Worm (Caenorhabditis elegans) whole organism, young adult: ENCODE results near the gene C01G10.17.

Experiments used
- D2030.7 ChIP-seq: fragments of 200-800 bp; sonication (Bioruptor generic); IDR thresholded peaks from 2 replicates; pipeline ENCODE4 v1.3.6; 2022; ENCODE audit warnings: missing genetic modification reagents, missing genetic modification characterization, missing compliant biosample characterization
- F23B12.7 ChIP-seq: sonication (generic microtip); optimal IDR thresholded peaks from 2 replicates; lab custom pipeline; 2017; ENCODE audit warnings: missing genetic modification characterization, mild to moderate bottlenecking, missing compliant biosample characterization, antibody characterized with exemption, moderate library complexity; ENCODE audit not compliant: insufficient read depth
- F37B4.10 ChIP-seq: fragments of 200-800 bp; sonication (Bioruptor generic); IDR thresholded peaks from 2 replicates; pipeline ENCODE4 v1.3.6; 2022; ENCODE audit warnings: missing genetic modification characterization, missing compliant biosample characterization
- F49E8.2 ChIP-seq: sonication (generic microtip); optimal IDR thresholded peaks from 3 replicates; lab custom pipeline; 2017; ENCODE audit warnings: missing genetic modification characterization, mild to moderate bottlenecking, missing compliant biosample characterization, antibody characterized with exemption, moderate library complexity; ENCODE audit not compliant: insufficient read depth
- F57A8.1 ChIP-seq: fragments of 200-800 bp; sonication (Bioruptor generic); optimal IDR thresholded peaks from 2 replicates; lab custom pipeline; 2018; ENCODE audit warnings: mild to moderate bottlenecking, missing genetic modification characterization, moderate library complexity, missing compliant biosample characterization
- T07F8.4 ChIP-seq: sonication (generic microtip); optimal IDR thresholded peaks from 2 replicates; lab custom pipeline; 2016; ENCODE audit warnings: mild to moderate bottlenecking, missing genetic modification characterization, moderate library complexity, missing compliant biosample characterization
- Y67H2A.10 ChIP-seq: fragments of 200-800 bp; sonication (Bioruptor generic); conservative IDR thresholded peaks from 2 replicates; pipeline ENCODE4 v1.3.6; 2022; ENCODE audit warnings: missing genetic modification reagents, missing genetic modification characterization, missing compliant biosample characterization
- Y95B8A.8 ChIP-seq: fragments of 200-800 bp; sonication (Bioruptor generic); IDR thresholded peaks from 2 replicates; pipeline ENCODE4 v1.3.6; 2022; ENCODE audit warnings: missing genetic modification reagents, missing genetic modification characterization, missing compliant biosample characterization
- ZK185.1 ChIP-seq: sonication (generic microtip); optimal IDR thresholded peaks from 2 replicates; lab custom pipeline; 2016; ENCODE audit warnings: mild to moderate bottlenecking, missing genetic modification characterization, missing compliant biosample characterization; ENCODE audit not compliant: poor library complexity, severe bottlenecking
- aptf-3 ChIP-seq: fragments of 200-800 bp; sonication (Bioruptor generic); IDR thresholded peaks from 2 replicates; pipeline ENCODE4 v1.3.6; 2022; ENCODE audit warnings: missing genetic modification characterization, missing compliant biosample characterization
- atf-7 ChIP-seq: sonication (generic microtip); optimal IDR thresholded peaks from 2 replicates; lab custom pipeline; 2017; ENCODE audit warnings: mild to moderate bottlenecking, missing genetic modification characterization, missing compliant biosample characterization
- attf-3 ChIP-seq: fragments of 200-800 bp; sonication (Bioruptor generic); conservative IDR thresholded peaks from 2 replicates; pipeline ENCODE4 v1.3.6; 2022; ENCODE audit warnings: missing genetic modification reagents, missing genetic modification characterization, missing compliant biosample characterization
- attf-5 ChIP-seq: fragments of 200-800 bp; sonication (Bioruptor generic); optimal IDR thresholded peaks from 2 replicates; lab custom pipeline; 2018; ENCODE audit warnings: mild to moderate bottlenecking, missing genetic modification characterization, missing compliant biosample characterization
- ceh-27 ChIP-seq: fragments of 200-800 bp; sonication (Bioruptor generic); optimal IDR thresholded peaks from 2 replicates; lab custom pipeline; 2018; ENCODE audit warnings: mild to moderate bottlenecking, missing genetic modification characterization, moderate library complexity, missing compliant biosample characterization
- die-1 ChIP-seq: sonication (generic microtip); optimal IDR thresholded peaks from 2 replicates; lab custom pipeline; 2016; ENCODE audit warnings: missing genotype, mild to moderate bottlenecking, missing genetic modification characterization, missing compliant biosample characterization
- dox-1 ChIP-seq: fragments of 200-800 bp; sonication (Bioruptor generic); IDR thresholded peaks from 2 replicates; pipeline ENCODE4 v1.3.6; 2022; ENCODE audit warnings: missing genetic modification reagents, missing genetic modification characterization, missing compliant biosample characterization
- dpl-1 ChIP-seq: fragments of 150-350 bp; optimal IDR thresholded peaks from 2 replicates; lab custom pipeline; 2014; ENCODE audit warnings: missing biosample characterization, missing genetic modification reagents, missing genetic modification characterization
- hmg-1.2 ChIP-seq: fragments of 200-800 bp; sonication (Bioruptor generic); IDR thresholded peaks from 2 replicates; pipeline ENCODE4 v1.3.6; 2022; ENCODE audit warnings: missing genetic modification reagents, missing genetic modification characterization, missing compliant biosample characterization
- lin-35 ChIP-seq, 3 experiments: fragments of 150-350 bp in 2 of 3; sonication (generic microtip) in 1 of 3; optimal IDR thresholded peaks; 2 replicates each; lab custom pipeline; 2014 to 2018; ENCODE audit warnings: missing biosample characterization in 3 of 3, missing genetic modification characterization in 3 of 3, missing genetic modification reagents in 3 of 3
- lsl-1 ChIP-seq: fragments of 200-800 bp; sonication (Bioruptor generic); optimal IDR thresholded peaks from 2 replicates; lab custom pipeline; 2018; ENCODE audit warnings: mild to moderate bottlenecking, missing genetic modification characterization, moderate library complexity, missing compliant biosample characterization
- madf-8 ChIP-seq: fragments of 200-800 bp; sonication (Bioruptor generic); conservative IDR thresholded peaks from 2 replicates; pipeline ENCODE4 v1.3.6; 2022; ENCODE audit warnings: missing genetic modification reagents, missing genetic modification characterization, missing compliant biosample characterization
- mcd-1 ChIP-seq: fragments of 200-800 bp; sonication (Bioruptor generic); IDR thresholded peaks from 2 replicates; pipeline ENCODE4 v1.3.6; 2022; ENCODE audit warnings: missing genetic modification reagents, missing genetic modification characterization, missing compliant biosample characterization
- mel-28 ChIP-seq: sonication (generic microtip); optimal IDR thresholded peaks from 2 replicates; lab custom pipeline; 2016; ENCODE audit warnings: borderline replicate concordance, mild to moderate bottlenecking, missing genetic modification characterization, missing compliant biosample characterization
- mes-4 ChIP-seq: sonication (generic microtip); optimal IDR thresholded peaks from 2 replicates; lab custom pipeline; 2016; ENCODE audit warnings: missing genotype, missing genetic modification characterization, missing compliant biosample characterization
- nfya-1 ChIP-seq: sonication (generic microtip); optimal IDR thresholded peaks from 2 replicates; lab custom pipeline; 2017; ENCODE audit warnings: antibody characterized with exemption, missing compliant biosample characterization, missing genetic modification characterization, borderline replicate concordance; ENCODE audit not compliant: insufficient read depth
- nfyb-1 ChIP-seq: fragments of 200-800 bp; sonication (Bioruptor generic); IDR thresholded peaks from 2 replicates; pipeline ENCODE4 v1.3.6; 2022; ENCODE audit warnings: missing genetic modification reagents, missing genetic modification characterization, missing compliant biosample characterization
- nhr-80 ChIP-seq: sonication (generic microtip); optimal IDR thresholded peaks from 2 replicates; lab custom pipeline; 2016; ENCODE audit warnings: missing genetic modification characterization, missing compliant biosample characterization
- snpc-3.4 ChIP-seq: sonication (generic microtip); optimal IDR thresholded peaks from 2 replicates; lab custom pipeline; 2017; ENCODE audit warnings: missing genetic modification characterization, mild to moderate bottlenecking, missing compliant biosample characterization, antibody characterized with exemption, moderate library complexity, missing genotype, missing genetic modification reagents
- snpc-4 ChIP-seq, 5 experiments: fragments of 150-350 bp in 1 of 5; sonication (generic microtip) in 4 of 5; optimal IDR thresholded peaks; 2 replicates each; lab custom pipeline; 2014 to 2018; ENCODE audit warnings: missing genetic modification characterization in 5 of 5, missing biosample characterization in 3 of 5, antibody characterized with exemption in 2 of 5, mild to moderate bottlenecking in 2 of 5, missing compliant biosample characterization in 2 of 5, missing genotype in 2 of 5, moderate library complexity in 2 of 5, missing genetic modification reagents in 1 of 5
- tbp1 ChIP-seq: fragments of 200-800 bp; sonication (Bioruptor generic); optimal IDR thresholded peaks from 2 replicates; lab custom pipeline; 2018; ENCODE audit warnings: mild to moderate bottlenecking, missing genetic modification characterization, missing compliant biosample characterization
- tbx-9 ChIP-seq: sonication (generic microtip); optimal IDR thresholded peaks from 2 replicates; lab custom pipeline; 2016; ENCODE audit warnings: borderline replicate concordance, missing genetic modification characterization, inconsistent platforms, missing compliant biosample characterization
- tlf-1 ChIP-seq: fragments of 200-800 bp; sonication (Bioruptor generic); optimal IDR thresholded peaks from 2 replicates; lab custom pipeline; 2018; ENCODE audit warnings: mild to moderate bottlenecking, missing genetic modification characterization, missing compliant biosample characterization
- unc-62 ChIP-seq: fragments of 150-350 bp; optimal IDR thresholded peaks from 2 replicates; lab custom pipeline; 2014; ENCODE audit warnings: missing biosample characterization, missing genetic modification reagents, missing genetic modification characterization

The C01G10.17 gene

DNA sequence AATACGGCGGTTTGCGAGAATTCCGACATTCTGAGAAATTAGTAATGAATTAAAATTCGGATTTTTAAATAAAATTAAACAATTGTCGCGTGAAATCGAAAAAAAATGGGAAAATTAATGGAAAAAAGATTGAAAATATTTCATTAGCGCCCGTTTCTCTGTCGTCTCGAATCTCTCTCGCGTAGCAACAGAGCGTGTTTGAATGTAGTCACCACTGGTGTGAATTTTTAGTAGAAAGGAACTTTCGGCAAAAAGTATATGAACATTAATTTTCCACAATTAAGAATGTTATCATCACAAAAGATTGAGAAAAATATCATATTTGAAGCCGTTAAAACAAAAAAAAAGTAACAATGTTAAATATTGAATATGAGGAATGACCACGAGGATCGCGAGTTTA is 46.2 kb downstream of the C01G10.17 start, which contains the start of gene aipl-1 (continued):
- TF ChIP-seq madf-8 (GFP tag; lab: Robert Waterston, UW) (no peak), attf-5 (GFP tag; lab: Kevin White, UChicago) (peak; percentile 73), atf-7 (tag; lab: Kevin White, UChicago) (no peak), aptf-3 (GFP tag; lab: Robert Waterston, UW) (no peak), ceh-27 (GFP tag; lab: Kevin White, UChicago) (peak; percentile 52), F23B12.7 (tag; lab: Kevin White, UChicago) (peak; percentile 76), nfyb-1 (GFP tag; lab: Robert Waterston, UW) (no peak), mes-4 (tag; lab: Kevin White, UChicago) (no peak), dox-1 (GFP tag; lab: Robert Waterston, UW) (peak; percentile 73), F37B4.10 (no peak), dpl-1 (GFP tag; lab: Kevin White, UChicago) (peak; percentile 7), tbp1 (GFP tag; lab: Kevin White, UChicago) (peak; percentile 34), D2030.7 (GFP tag; lab: Robert Waterston, UW) (peak; percentile 79), hmg-1.2 (GFP tag; lab: Robert Waterston, UW) (peak; percentile 98), Y95B8A.8 (GFP tag; lab: Robert Waterston, UW) (0 out of 2 replicates have a peak, but pooled peaks have one; percentile 31), tlf-1 (GFP tag; lab: Kevin White, UChicago) (no peak), snpc-3.4 (tag; lab: Kevin White, UChicago) (peak; percentile 25), mcd-1 (GFP tag; lab: Robert Waterston, UW) (peak; percentile 90), F57A8.1 (no peak), tbx-9 (no peak), lin-35 (GFP tag; optimal IDR thresholded peaks at IDR 0.05; lab: Kevin White, UChicago) (peak in 1 of 3 experiments; percentile 53), lsl-1 (GFP tag; lab: Kevin White, UChicago) (peak; percentile 48), ZK185.1 (peak; percentile 6), nfya-1 (tag; lab: Kevin White, UChicago) (no peak), mel-28 (tag; lab: Kevin White, UChicago) (no peak), snpc-4 (GFP tag; optimal IDR thresholded peaks at IDR 0.05; lab: Kevin White, UChicago) (no peak), snpc-4 (tag; optimal IDR thresholded peaks at IDR 0.05; lab: Kevin White, UChicago) (peak in 3 of 4 experiments; percentile 5 to 66 (median 53)), F49E8.2 (tag; lab: Kevin White, UChicago) (peak; percentile 77), Y67H2A.10 (GFP tag; lab: Robert Waterston, UW) (0 out of 2 replicates have a peak, but pooled peaks have one; percentile 15), T07F8.4 (tag; lab: Kevin White, UChicago) (no peak)

DNA sequence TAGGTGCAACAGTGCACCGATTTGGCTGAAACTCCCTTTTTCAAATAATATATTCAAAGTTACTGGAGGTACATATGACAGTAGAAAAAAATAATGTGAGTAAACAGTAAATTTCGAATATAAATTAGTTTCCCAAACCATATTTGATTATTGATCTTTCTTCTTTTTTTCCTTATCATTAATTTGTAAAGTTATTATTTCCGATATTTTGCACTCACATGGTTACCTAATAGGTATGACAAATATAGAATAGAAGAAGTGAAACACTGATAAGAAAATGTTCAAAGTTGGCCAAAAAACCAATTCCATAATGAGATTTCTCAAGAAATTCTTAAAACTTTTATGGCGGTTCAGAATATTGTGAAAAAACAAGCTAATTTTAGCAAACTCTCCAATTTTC is 49.3 kb downstream of the C01G10.17 start:
- TF ChIP-seq unc-62 (GFP tag; lab: Kevin White, UChicago) (no peak), nhr-80 (tag; lab: Kevin White, UChicago) (peak; percentile 3)

DNA sequence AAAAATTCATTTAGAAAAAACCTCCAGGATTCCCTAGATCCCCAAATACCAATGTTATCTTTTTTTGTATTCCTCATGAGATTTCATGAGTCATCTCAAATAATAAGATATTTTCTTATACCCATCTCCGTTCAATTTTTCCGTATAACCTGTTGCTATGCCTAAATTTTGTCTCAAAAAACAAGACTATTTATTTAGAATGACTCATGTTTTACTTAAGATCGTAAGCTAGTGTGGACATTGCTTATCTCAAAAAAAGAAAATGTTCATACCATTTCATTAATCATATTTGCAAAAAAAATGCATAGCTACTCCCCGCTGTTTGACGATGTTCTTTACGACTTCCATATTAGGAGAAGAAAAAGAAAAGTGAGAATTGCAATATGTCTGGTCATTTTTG is 49.7 kb downstream of the C01G10.17 start, which contains the start of gene K08F9.3:
TSS of gene K08F9.3 (plus strand) at position 301 of the 400 bp plus-strand sequence.
- TF ChIP-seq nfyb-1 (GFP tag; lab: Robert Waterston, UW) (no peak), attf-3 (GFP tag; lab: Robert Waterston, UW) (no peak), die-1 (tag; lab: Kevin White, UChicago) (no peak)
